Worm (Caenorhabditis elegans) whole organism, midembryonic: Measurements from ENCODE around the gene ubc-8.

Experiments used
- T22C8.4 ChIP-seq: fragments of 200-800 bp; sonication (Bioruptor generic); IDR thresholded peaks from 2 replicates; pipeline ENCODE4 v1.3.6; 2022; ENCODE audit warnings: missing genetic modification characterization, missing compliant biosample characterization
- flt-1 ChIP-seq: fragments of 200-800 bp; sonication (Bioruptor generic); IDR thresholded peaks from 2 replicates; pipeline ENCODE4 v1.3.6; 2022; ENCODE audit warnings: missing genetic modification characterization, missing compliant biosample characterization
- klf-2 ChIP-seq: fragments of 200-800 bp; sonication (Bioruptor generic); conservative IDR thresholded peaks from 2 replicates; pipeline ENCODE4 v1.3.6; 2022; ENCODE audit warnings: missing genetic modification reagents, missing genetic modification characterization, missing compliant biosample characterization
- med-1 ChIP-seq: sonication (generic microtip); optimal IDR thresholded peaks from 2 replicates; lab custom pipeline; 2017; ENCODE audit warnings: missing genetic modification characterization, mild to moderate bottlenecking, missing compliant biosample characterization, antibody characterized with exemption, missing genetic modification reagents; ENCODE audit not compliant: insufficient read depth

DNA sequence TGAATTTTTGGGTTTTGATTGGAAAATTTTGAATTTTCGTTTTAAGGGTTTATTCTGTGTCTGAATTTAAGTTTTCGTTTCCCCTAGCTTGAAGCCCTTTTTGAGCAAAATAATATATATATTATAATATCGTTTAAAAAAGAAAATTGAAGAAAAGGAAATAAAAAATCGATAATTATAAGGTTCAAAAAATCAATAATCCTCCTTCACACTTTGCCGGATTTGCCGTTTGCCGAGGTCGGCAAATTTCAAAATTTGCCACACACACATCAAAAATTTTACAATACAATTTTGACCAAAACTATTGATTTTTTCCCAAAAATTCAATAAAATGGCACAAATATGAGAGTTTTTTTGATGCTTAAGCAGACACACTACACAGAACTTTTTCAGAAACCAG is 29.5 kb upstream of the ubc-8 start:
- TF ChIP-seq med-1 (GFP tag; lab: Kevin White, UChicago) (no peak), T22C8.4 (GFP tag; lab: Robert Waterston, UW) (peak; percentile 64), klf-2 (no peak), flt-1 (no peak)
